Fruit fly (Drosophila melanogaster): Measurements from ENCODE around the gene CG11858.

DNA sequence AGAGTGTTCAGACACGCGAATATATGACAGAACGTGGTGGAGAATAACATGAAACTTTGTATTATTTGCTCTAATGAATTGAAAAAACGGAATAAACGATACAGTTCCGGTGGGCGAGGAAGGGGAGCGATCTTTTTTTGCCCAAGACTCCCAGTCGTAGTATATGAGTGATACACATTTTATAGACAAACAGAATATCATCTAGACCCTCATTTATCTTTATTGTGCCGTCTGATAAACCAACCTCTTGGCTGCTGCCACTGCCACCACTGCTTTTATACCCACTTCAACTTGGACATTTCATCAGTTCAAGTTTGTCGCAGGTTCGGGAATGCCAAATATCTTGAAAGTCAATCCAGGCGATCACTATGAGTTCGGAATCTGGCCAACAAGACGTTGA is 46.5 kb upstream of the CG11858 start, which contains the start of gene CG31106:
- no peak for TF ChIP-seq CG5204 (GFP tag; optimal IDR thresholded peaks at IDR 0.05)
- no peak for TF ChIP-seq Mnt (GFP tag; optimal IDR thresholded peaks at IDR 0.05)
- no peak for TF ChIP-seq pad (GFP tag; optimal IDR thresholded peaks at IDR 0.05)
- TF ChIP-seq cnc (optimal IDR thresholded peaks at IDR 0.05): no peak
- no peak for TF ChIP-seq toe (GFP tag; optimal IDR thresholded peaks at IDR 0.05)
- no peak for TF ChIP-seq CG11617 (GFP tag; optimal IDR thresholded peaks at IDR 0.05)

Data from whole organism, adult.